Worm (Caenorhabditis elegans) whole organism, early embryonic: Measurements from ENCODE around the gene str-139.

Experiments
- ama-1 ChIP-seq: fragments of 150-350 bp; optimal IDR thresholded peaks from 2 replicates; lab custom pipeline; 2014
- ceh-13 ChIP-seq: fragments of 200-800 bp; sonication (Bioruptor generic); optimal IDR thresholded peaks from 2 replicates; lab custom pipeline; 2018; ENCODE audit warnings: mild to moderate bottlenecking, missing genetic modification characterization, missing compliant biosample characterization
- flt-1 ChIP-seq: fragments of 200-800 bp; sonication (Bioruptor generic); IDR thresholded peaks from 2 replicates; pipeline ENCODE4 v1.3.6; 2022; ENCODE audit warnings: missing genetic modification characterization, missing compliant biosample characterization
- pes-1 ChIP-seq: fragments of 200-800 bp; sonication (Bioruptor generic); IDR thresholded peaks from 2 replicates; pipeline ENCODE4 v1.3.6; 2022; ENCODE audit warnings: missing genetic modification reagents, missing genetic modification characterization, missing compliant biosample characterization
- sea-1 ChIP-seq: fragments of 200-800 bp; sonication (Bioruptor generic); conservative IDR thresholded peaks from 2 replicates; pipeline ENCODE4 v1.3.6; 2022; ENCODE audit warnings: missing genetic modification characterization, missing compliant biosample characterization
- tbx-37 ChIP-seq: fragments of 200-800 bp; sonication (Bioruptor generic); conservative IDR thresholded peaks from 2 replicates; pipeline ENCODE4 v1.3.6; 2022; ENCODE audit warnings: missing genetic modification reagents, missing genetic modification characterization, missing compliant biosample characterization

ce11 chrV:8058359-8058758 lies 3.6 kb downstream of the str-139 start, which contains the start of gene str-138:
- TF ChIP-seq tbx-37: no peak
- no peak for TF ChIP-seq ceh-13 (GFP tag; lab: Kevin White, UChicago)
- TF ChIP-seq sea-1 (GFP tag; lab: Robert Waterston, UW): no peak
- no peak for TF ChIP-seq flt-1 (GFP tag; lab: Robert Waterston, UW)
- no peak for TF ChIP-seq ama-1 (lab: Kevin White, UChicago)
- no peak for TF ChIP-seq pes-1 (GFP tag; lab: Robert Waterston, UW)
